Worm (Caenorhabditis elegans) whole organism, L1 larva: Measurements from ENCODE around the gene Y39E4A.1.

Experiments used
- F16B12.6 ChIP-seq: fragments of 150-350 bp; optimal IDR thresholded peaks from 2 replicates; lab custom pipeline; 2014; ENCODE audit warnings: missing biosample characterization, missing genetic modification characterization
- Y116A8C.19 ChIP-seq: sonication (generic microtip); optimal IDR thresholded peaks from 2 replicates; lab custom pipeline; 2016; ENCODE audit warnings: missing compliant biosample characterization, missing genetic modification characterization, borderline replicate concordance
- blmp-1 ChIP-seq: fragments of 150-350 bp; optimal IDR thresholded peaks from 2 replicates; lab custom pipeline; 2014; ENCODE audit warnings: missing biosample characterization, missing genetic modification characterization
- dsc-1 ChIP-seq: sonication (generic microtip); optimal IDR thresholded peaks from 2 replicates; lab custom pipeline; 2016; ENCODE audit warnings: mild to moderate bottlenecking, missing genetic modification characterization, missing compliant biosample characterization
- efl-1 ChIP-seq, 4 experiments: fragments of 150-350 bp; optimal IDR thresholded peaks in 3 of 4; peaks in 1 of 4; 1 replicate in 1 of 4; 2 replicates in 3 of 4; lab custom pipeline; 2014; ENCODE audit warnings: missing biosample characterization in 2 of 4, missing genetic modification characterization in 2 of 4, missing genetic modification reagents in 2 of 4
- elt-3 ChIP-seq, 6 experiments: fragments of 150-350 bp in 1 of 6; sonication (generic microtip); optimal IDR thresholded peaks; 2 replicates each; lab custom pipeline; 2017 to 2018; ENCODE audit warnings: missing biosample characterization in 6 of 6, missing genetic modification characterization in 6 of 6, inconsistent platforms in 1 of 6
- irx-1 ChIP-seq: sonication (generic microtip); optimal IDR thresholded peaks from 2 replicates; lab custom pipeline; 2016; ENCODE audit warnings: missing genetic modification characterization, missing compliant biosample characterization
- lin-35 ChIP-seq, 2 experiments: fragments of 150-350 bp; optimal IDR thresholded peaks; 2 replicates each; lab custom pipeline; 2014; ENCODE audit warnings: missing biosample characterization in 2 of 2, missing genetic modification characterization in 2 of 2, missing genetic modification reagents in 2 of 2
- nhr-237 ChIP-seq: fragments of 150-350 bp; optimal IDR thresholded peaks from 2 replicates; lab custom pipeline; 2014; ENCODE audit warnings: missing biosample characterization, missing genetic modification characterization
- nhr-77 ChIP-seq: fragments of 150-350 bp; optimal IDR thresholded peaks from 2 replicates; lab custom pipeline; 2014; ENCODE audit warnings: missing biosample characterization, missing genetic modification characterization
- pax-3 ChIP-seq: fragments of 200-800 bp; sonication (Bioruptor generic); optimal IDR thresholded peaks from 2 replicates; lab custom pipeline; 2018; ENCODE audit warnings: mild to moderate bottlenecking, missing genetic modification characterization, moderate library complexity, missing compliant biosample characterization
- rnt-1 ChIP-seq: sonication (generic microtip); optimal IDR thresholded peaks from 2 replicates; lab custom pipeline; 2016; ENCODE audit warnings: mild to moderate bottlenecking, missing genetic modification characterization, moderate library complexity, missing compliant biosample characterization
- sptf-1 ChIP-seq: fragments of 150-350 bp; optimal IDR thresholded peaks from 2 replicates; lab custom pipeline; 2014; ENCODE audit warnings: missing biosample characterization, missing genetic modification characterization
- unc-30 ChIP-seq: sonication (generic microtip); optimal IDR thresholded peaks from 2 replicates; lab custom pipeline; 2017; ENCODE audit warnings: missing biosample characterization, missing genetic modification characterization
- zag-1 ChIP-seq: fragments of 150-350 bp; optimal IDR thresholded peaks from 2 replicates; lab custom pipeline; 2014; ENCODE audit warnings: missing biosample characterization, missing genetic modification characterization
- zip-4 ChIP-seq: fragments of 200-800 bp; sonication (Bioruptor generic); optimal IDR thresholded peaks from 2 replicates; lab custom pipeline; 2018; ENCODE audit warnings: mild to moderate bottlenecking, missing genetic modification characterization, moderate library complexity, missing compliant biosample characterization

Y39E4A.1 gene

ce11 chrIII:12993055-12993454, 41.8 kb downstream of the Y39E4A.1 start:
- no peak for TF ChIP-seq rnt-1
- TF ChIP-seq zip-4 (GFP tag; lab: Kevin White, UChicago): no peak
- no peak for TF ChIP-seq pax-3 (tag; lab: Kevin White, UChicago)
- TF ChIP-seq efl-1 (optimal IDR thresholded peaks at IDR 0.05; lab: Kevin White, UChicago): no peak
- TF ChIP-seq efl-1 (GFP tag; optimal IDR thresholded peaks at IDR 0.05 in 1 of 2; lab: Kevin White, UChicago): peak in 1 of 2 experiments; percentile 58
- no peak for TF ChIP-seq zag-1 (tag; lab: Kevin White, UChicago)
- no peak for TF ChIP-seq nhr-77 (tag; lab: Kevin White, UChicago)

ce11 chrIII:12993607-12994006, 42.4 kb downstream of the Y39E4A.1 start, which contains the start of gene col-97:
Gene col-97 (minus strand): TSS chrIII:12993707.
- TF ChIP-seq zip-4 (GFP tag; lab: Kevin White, UChicago) (no peak), efl-1 (optimal IDR thresholded peaks at IDR 0.05; lab: Kevin White, UChicago) (no peak), efl-1 (GFP tag; optimal IDR thresholded peaks at IDR 0.05 in 1 of 2; lab: Kevin White, UChicago) (peak in 1 of 2 experiments; percentile 49)

ce11 chrIII:12998252-12998651, 47.0 kb downstream of the Y39E4A.1 start:
- TF ChIP-seq efl-1 (optimal IDR thresholded peaks at IDR 0.05; lab: Kevin White, UChicago) (no peak), efl-1 (GFP tag; optimal IDR thresholded peaks at IDR 0.05 in 1 of 2; lab: Kevin White, UChicago) (peak in 1 of 2 experiments; percentile 26), elt-3 (tag; optimal IDR thresholded peaks at IDR 0.05; lab: Kevin White, UChicago) (no peak)

- no peak for TF ChIP-seq nhr-237 (tag; lab: Kevin White, UChicago)
- TF ChIP-seq blmp-1: no peak
- TF ChIP-seq dsc-1 (tag; lab: Kevin White, UChicago): no peak
- no peak for TF ChIP-seq elt-3 (tag; optimal IDR thresholded peaks at IDR 0.05; lab: Kevin White, UChicago)
- TF ChIP-seq lin-35 (GFP tag; optimal IDR thresholded peaks at IDR 0.05; lab: Kevin White, UChicago): no peak
- TF ChIP-seq Y116A8C.19 (tag; lab: Kevin White, UChicago): no peak
- TF ChIP-seq nhr-77 (tag; lab: Kevin White, UChicago): no peak
- TF ChIP-seq sptf-1 (tag; lab: Kevin White, UChicago): no peak
- no peak for TF ChIP-seq irx-1 (tag; lab: Kevin White, UChicago)
- no peak for TF ChIP-seq F16B12.6 (tag; lab: Kevin White, UChicago)
- TF ChIP-seq unc-30: no peak
Observed at ce11 chrIII:13000457-13000856, 49.2 kb downstream of the Y39E4A.1 start, which contains the start of gene ZK1010.8. Gene ZK1010.8 (minus strand): TSS chrIII:13000670.
